Worm (Caenorhabditis elegans): ENCODE results near the gene cwn-1.

DNA sequence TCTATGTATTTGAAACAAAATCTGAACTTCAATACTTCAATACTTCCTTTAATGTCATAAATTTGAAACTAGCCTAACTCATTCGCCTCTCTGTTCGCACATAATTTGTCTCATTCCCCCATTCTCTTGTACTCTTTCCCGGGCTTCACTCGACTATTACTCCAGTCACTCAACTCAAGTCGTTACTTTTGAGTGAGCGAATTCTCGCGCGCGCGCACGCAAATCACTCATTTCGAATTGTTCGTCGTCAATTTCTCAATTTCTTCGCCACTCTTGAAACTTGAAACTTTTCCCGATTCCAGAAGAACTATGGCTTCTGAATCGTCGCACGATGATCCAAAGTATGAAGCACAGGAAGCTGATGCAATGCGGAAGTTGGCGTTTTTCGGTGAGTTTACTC lies 29.2 kb downstream of the cwn-1 start, which contains the start of gene col-68:
- TF ChIP-seq med-1 (GFP tag; optimal IDR thresholded peaks at IDR 0.05; ENCODE audit: insufficient read depth) (no peak), flt-1 (GFP tag; IDR thresholded peaks at IDR 0.05) (no peak), klf-2 (GFP tag; conservative IDR thresholded peaks at IDR 0.05) (no peak), ztf-29 (GFP tag; IDR thresholded peaks at IDR 0.05) (no peak), ztf-23 (GFP tag; IDR thresholded peaks at IDR 0.05) (no peak)

Measured in whole organism, midembryonic.